Worm (Caenorhabditis elegans) whole organism, late embryonic: ENCODE measurements around the gene F21D9.8.

ENCODE experiments used
- fkh-10 ChIP-seq: fragments of 150-350 bp; optimal IDR thresholded peaks from 2 replicates; lab custom pipeline; 2014; ENCODE audit warnings: missing biosample characterization, missing genetic modification reagents, missing genetic modification characterization
- hlh-15 ChIP-seq: sonication (generic microtip); optimal IDR thresholded peaks from 2 replicates; lab custom pipeline; 2016; ENCODE audit warnings: missing genetic modification characterization, missing compliant biosample characterization
- madf-2 ChIP-seq: sonication (generic microtip); optimal IDR thresholded peaks from 2 replicates; lab custom pipeline; 2017; ENCODE audit warnings: missing genetic modification characterization, missing compliant biosample characterization
- nhr-11 ChIP-seq: fragments of 150-350 bp; optimal IDR thresholded peaks from 2 replicates; lab custom pipeline; 2014; ENCODE audit warnings: missing biosample characterization, missing genetic modification characterization
- pat-9 ChIP-seq: fragments of 200-800 bp; sonication (Bioruptor generic); optimal IDR thresholded peaks from 2 replicates; lab custom pipeline; 2018; ENCODE audit warnings: mild to moderate bottlenecking, missing genetic modification characterization, moderate library complexity, missing compliant biosample characterization
- ref-2 ChIP-seq: sonication (generic microtip); optimal IDR thresholded peaks from 2 replicates; lab custom pipeline; 2016; ENCODE audit warnings: missing genetic modification characterization, missing compliant biosample characterization
- sox-2 ChIP-seq: fragments of 200-800 bp; sonication (Bioruptor generic); IDR thresholded peaks from 2 replicates; pipeline ENCODE4 v1.3.6; 2022; ENCODE audit warnings: missing genetic modification reagents, missing genetic modification characterization, missing compliant biosample characterization
- tbx-7 ChIP-seq: sonication (generic microtip); optimal IDR thresholded peaks from 2 replicates; lab custom pipeline; 2016; ENCODE audit warnings: missing genotype, missing genetic modification characterization, missing compliant biosample characterization
- ttx-3 ChIP-seq: sonication (generic microtip); optimal IDR thresholded peaks from 2 replicates; lab custom pipeline; 2016; ENCODE audit warnings: missing genetic modification reagents, missing genetic modification characterization, missing compliant biosample characterization

- TF ChIP-seq hlh-15 (tag; lab: Kevin White, UChicago) (no peak), ttx-3 (tag; lab: Kevin White, UChicago) (no peak), tbx-7 (no peak), fkh-10 (no peak), sox-2 (GFP tag; lab: Robert Waterston, UW) (no peak), pat-9 (tag; lab: Kevin White, UChicago) (no peak), madf-2 (tag; lab: Kevin White, UChicago) (no peak), nhr-11 (tag; lab: Kevin White, UChicago) (no peak), ref-2 (tag; lab: Kevin White, UChicago) (no peak)
Measured at ce11 chrV:19282314-19282713, 2.5 kb upstream of the F21D9.8 start, which contains the start of gene fbxb-117.
